Worm (Caenorhabditis elegans): ENCODE data around the gene T02H6.6.

- TF ChIP-seq F13C5.2 (tag; optimal IDR thresholded peaks at IDR 0.05) (no peak), ama-1 (optimal IDR thresholded peaks at IDR 0.05) (no peak), ceh-13 (GFP tag; optimal IDR thresholded peaks at IDR 0.05) (no peak), scrt-1 (GFP tag; IDR thresholded peaks at IDR 0.05) (no peak), ets-7 (tag; optimal IDR thresholded peaks at IDR 0.05) (no peak), tra-4 (tag; optimal IDR thresholded peaks at IDR 0.05) (no peak), flt-1 (GFP tag; IDR thresholded peaks at IDR 0.05) (no peak), tbx-11 (GFP tag; IDR thresholded peaks at IDR 0.05) (no peak), sea-1 (GFP tag; conservative IDR thresholded peaks at IDR 0.05) (no peak), ceh-36 (tag; optimal IDR thresholded peaks at IDR 0.05) (no peak), hmbx-1 (tag; optimal IDR thresholded peaks at IDR 0.05) (no peak), aly-1 (tag; optimal IDR thresholded peaks at IDR 0.05) (no peak)
Measured at ce11 chrII:691550-691949, 8.0 kb downstream of the T02H6.6 start, which contains the start of gene T02H6.3.
